Worm (Caenorhabditis elegans): ENCODE measurements around the gene T26H5.4.

ce11 chrV:15442384-15442783 is 6.1 kb downstream of the T26H5.4 start:
- TF ChIP-seq snpc-4 (tag; optimal IDR thresholded peaks at IDR 0.05) (no peak), elt-3 (tag; optimal IDR thresholded peaks at IDR 0.05) (no peak), C16A3.4 (tag; optimal IDR thresholded peaks at IDR 0.05) (no peak), ztf-4 (tag; optimal IDR thresholded peaks at IDR 0.05) (no peak), ama-1 (optimal IDR thresholded peaks at IDR 0.05) (no peak), jun-1 (tag; optimal IDR thresholded peaks at IDR 0.05) (no peak), tbx-2 (tag; optimal IDR thresholded peaks at IDR 0.05) (no peak), F16B12.6 (tag; optimal IDR thresholded peaks at IDR 0.05) (no peak), skn-1 (tag; optimal IDR thresholded peaks at IDR 0.05) (no peak), fkh-10 (GFP tag; optimal IDR thresholded peaks at IDR 0.05) (no peak)
